Worm (Caenorhabditis elegans): ENCODE measurements around the gene C32D5.7.

ce11 chrII:6286865-6287264 lies 53.0 kb downstream of the C32D5.7 start, which contains the start of gene F13H8.6:
- no peak for TF ChIP-seq him-1 (tag; optimal IDR thresholded peaks at IDR 0.05)
- no peak for TF ChIP-seq W03F9.2 (tag; optimal IDR thresholded peaks at IDR 0.05)
